Fruit fly (Drosophila melanogaster) whole organism, adult: ENCODE results near the gene CG14105.

Experiments
- CG12768 ChIP-seq: fragments of 200-800 bp; sonication (Bioruptor generic); optimal IDR thresholded peaks from 2 replicates; lab custom pipeline; 2017; ENCODE audit warnings: missing biosample characterization, missing genetic modification characterization, mild to moderate bottlenecking, moderate library complexity, missing genetic modification reagents
- CG14711 ChIP-seq: fragments of 200-800 bp; sonication (Bioruptor generic); optimal IDR thresholded peaks from 2 replicates; lab custom pipeline; 2018; ENCODE audit warnings: missing biosample characterization, mild to moderate bottlenecking, missing genetic modification characterization, moderate library complexity
- CG5204 ChIP-seq: fragments of 200-800 bp; sonication (Bioruptor generic); optimal IDR thresholded peaks from 2 replicates; lab custom pipeline; 2016; ENCODE audit warnings: missing biosample characterization, missing genetic modification characterization
- Clk ChIP-seq: fragments of 200-800 bp; sonication (Bioruptor generic); optimal IDR thresholded peaks from 2 replicates; lab custom pipeline; 2017; ENCODE audit warnings: missing biosample characterization, missing genetic modification characterization
- Crg-1 ChIP-seq: fragments of 200-800 bp; sonication (Bioruptor generic); optimal IDR thresholded peaks from 2 replicates; lab custom pipeline; 2016; ENCODE audit warnings: missing biosample characterization, missing genetic modification characterization
- Mnt ChIP-seq: fragments of 200-800 bp; sonication (Bioruptor generic); optimal IDR thresholded peaks from 2 replicates; lab custom pipeline; 2016; ENCODE audit warnings: missing biosample characterization, mild to moderate bottlenecking, missing genetic modification characterization
- bab1 ChIP-seq: fragments of 200-800 bp; sonication (Bioruptor generic); optimal IDR thresholded peaks from 3 replicates; lab custom pipeline; 2019; ENCODE audit warnings: missing biosample characterization, mild to moderate bottlenecking, missing genetic modification characterization, moderate library complexity
- tj ChIP-seq: fragments of 200-800 bp; sonication (Bioruptor generic); optimal IDR thresholded peaks from 3 replicates; lab custom pipeline; 2017; ENCODE audit warnings: missing biosample characterization, mild to moderate bottlenecking, missing genetic modification characterization, moderate library complexity
- toe ChIP-seq: fragments of 200-800 bp; sonication (Bioruptor generic); optimal IDR thresholded peaks from 2 replicates; lab custom pipeline; 2016; ENCODE audit warnings: missing biosample characterization, missing genetic modification characterization

dm6 chr3L:13378202-13378601 is 48.3 kb downstream of the CG14105 start, which contains the start of gene SNCF:
- TF ChIP-seq CG5204 (GFP tag; lab: Kevin White, UChicago) (no peak), tj (GFP tag; lab: Kevin White, UChicago) (no peak), Clk (GFP tag; lab: Kevin White, UChicago) (no peak), CG14711 (tag; lab: Kevin White, UChicago) (no peak), Mnt (GFP tag; lab: Kevin White, UChicago) (no peak), CG12768 (no peak), Crg-1 (GFP tag; lab: Kevin White, UChicago) (no peak), toe (GFP tag; lab: Kevin White, UChicago) (no peak), bab1 (no peak)
